Fruit fly (Drosophila melanogaster) whole organism, pupa: ENCODE results near the gene CG2961.
A peak's percentile ranks its signal among the peaks of the same experiment; 100 is the strongest.

Source experiments
- CG10348 ChIP-seq: fragments of 200-800 bp; sonication (Bioruptor generic); IDR thresholded peaks from 2 replicates; pipeline ENCODE4 v1.3.6; 2022; ENCODE audit warnings: missing biosample characterization, missing genetic modification characterization
- CG12605 ChIP-seq: fragments of 200-800 bp; sonication (Bioruptor generic); IDR thresholded peaks from 2 replicates; pipeline ENCODE4 v1.3.6; 2022; ENCODE audit warnings: missing biosample characterization, missing genetic modification characterization
- CG13204 ChIP-seq: fragments of 200-800 bp; sonication (Bioruptor generic); optimal IDR thresholded peaks from 2 replicates; lab custom pipeline; 2018; ENCODE audit warnings: missing biosample characterization, mild to moderate bottlenecking, missing genetic modification characterization, moderate library complexity
- CG14655 ChIP-seq: fragments of 200-800 bp; sonication (Bioruptor generic); optimal IDR thresholded peaks from 3 replicates; lab custom pipeline; 2017; ENCODE audit warnings: mild to moderate bottlenecking, missing biosample characterization, missing genetic modification reagents, missing genetic modification characterization
- CG15710 ChIP-seq: fragments of 200-800 bp; sonication (Bioruptor generic); optimal IDR thresholded peaks from 2 replicates; lab custom pipeline; 2018; ENCODE audit warnings: missing biosample characterization, mild to moderate bottlenecking, missing genetic modification characterization, moderate library complexity
- CG17806 ChIP-seq: fragments of 200-800 bp; sonication (Bioruptor generic); optimal IDR thresholded peaks from 2 replicates; lab custom pipeline; 2018; ENCODE audit warnings: missing biosample characterization, mild to moderate bottlenecking, missing genetic modification characterization, moderate library complexity
- CG32121 ChIP-seq: fragments of 200-800 bp; sonication (Bioruptor generic); IDR thresholded peaks from 2 replicates; pipeline ENCODE4 v1.3.6; 2022; ENCODE audit warnings: missing biosample characterization, missing genetic modification characterization
- CG34367 ChIP-seq: fragments of 200-800 bp; sonication (Bioruptor generic); optimal IDR thresholded peaks from 2 replicates; lab custom pipeline; 2018; ENCODE audit warnings: missing biosample characterization, mild to moderate bottlenecking, missing genetic modification characterization
- CG4496 ChIP-seq: fragments of 200-800 bp; sonication (Bioruptor generic); IDR thresholded peaks from 3 replicates; pipeline ENCODE4 v1.3.6; 2022; ENCODE audit warnings: missing biosample characterization, missing genetic modification characterization
- CG8159 ChIP-seq: fragments of 200-800 bp; sonication (Bioruptor generic); optimal IDR thresholded peaks from 3 replicates; lab custom pipeline; 2018; ENCODE audit warnings: missing biosample characterization, mild to moderate bottlenecking, missing genetic modification characterization, moderate library complexity
- CG8301 ChIP-seq: fragments of 200-800 bp; sonication (Bioruptor generic); optimal IDR thresholded peaks from 2 replicates; lab custom pipeline; 2018; ENCODE audit warnings: missing biosample characterization, mild to moderate bottlenecking, missing genetic modification characterization
- CG9948 ChIP-seq: fragments of 200-800 bp; sonication (Bioruptor generic); optimal IDR thresholded peaks from 2 replicates; lab custom pipeline; 2018; ENCODE audit warnings: missing biosample characterization, mild to moderate bottlenecking, missing genetic modification characterization, moderate library complexity
- D1 ChIP-seq: fragments of 200-800 bp; sonication (Bioruptor generic); optimal IDR thresholded peaks from 2 replicates; lab custom pipeline; 2018; ENCODE audit warnings: missing biosample characterization, mild to moderate bottlenecking, missing genetic modification characterization, moderate library complexity
- EcR ChIP-seq: fragments of 200-800 bp; sonication (Bioruptor generic); optimal IDR thresholded peaks from 3 replicates; lab custom pipeline; 2019; ENCODE audit warnings: missing biosample characterization, missing genetic modification characterization, mild to moderate bottlenecking, moderate library complexity, missing genetic modification reagents
- Ets98B ChIP-seq: fragments of 200-800 bp; sonication (Bioruptor generic); IDR thresholded peaks from 2 replicates; pipeline ENCODE4 v1.3.6; 2022; ENCODE audit warnings: missing biosample characterization, missing genetic modification characterization
- Pif1A ChIP-seq: fragments of 200-800 bp; sonication (Bioruptor generic); optimal IDR thresholded peaks from 3 replicates; lab custom pipeline; 2016; ENCODE audit warnings: missing biosample characterization, missing genetic modification characterization
- Pif1B ChIP-seq: fragments of 200-800 bp; sonication (Bioruptor generic); optimal IDR thresholded peaks from 3 replicates; lab custom pipeline; 2016; ENCODE audit warnings: missing biosample characterization, missing genetic modification characterization
- Snoo ChIP-seq: fragments of 200-800 bp; sonication (Bioruptor generic); optimal IDR thresholded peaks from 3 replicates; lab custom pipeline; 2017; ENCODE audit warnings: missing biosample characterization, mild to moderate bottlenecking, missing genetic modification characterization, inconsistent platforms
- fd96Ca ChIP-seq: fragments of 200-800 bp; sonication (Bioruptor generic); IDR thresholded peaks from 3 replicates; pipeline ENCODE4 v1.3.6; 2022; ENCODE audit warnings: missing biosample characterization, missing genetic modification characterization
- gl ChIP-seq: fragments of 200-800 bp; sonication (Bioruptor generic); optimal IDR thresholded peaks from 2 replicates; lab custom pipeline; 2018; ENCODE audit warnings: missing biosample characterization, mild to moderate bottlenecking, missing genetic modification characterization
- rn ChIP-seq: fragments of 200-800 bp; sonication (Bioruptor generic); IDR thresholded peaks from 2 replicates; pipeline ENCODE4 v1.3.6; 2022; ENCODE audit warnings: missing biosample characterization, missing genetic modification characterization

Gene CG2961

DNA sequence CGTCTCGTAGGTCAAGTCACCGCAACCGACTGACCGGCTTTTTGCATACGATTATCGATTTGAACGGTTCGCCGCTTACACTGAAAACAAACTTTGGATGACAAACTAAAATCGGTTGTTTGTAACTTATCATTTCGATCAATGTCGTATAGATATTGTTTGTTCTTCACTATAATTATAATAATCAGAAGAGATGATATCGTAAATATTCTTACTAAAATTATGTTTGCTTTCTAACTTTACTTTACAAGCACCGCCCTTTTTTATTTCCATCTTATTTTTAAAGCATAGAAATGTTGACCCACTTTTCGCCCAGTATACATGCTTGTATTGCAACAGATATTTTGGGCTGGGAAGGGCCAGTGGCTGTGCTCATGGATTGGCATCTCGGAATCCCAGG is at the start of gene CG2961:
Gene CG2961, minus strand, starts transcription at position 16 of the 400 bp plus-strand sequence.
- TF ChIP-seq EcR: no peak
- no peak for TF ChIP-seq D1
- peak; percentile 26 for TF ChIP-seq CG8159 (tag; lab: Kevin White, UChicago)
- peak; percentile 10 for TF ChIP-seq CG8301 (tag; lab: Kevin White, UChicago)
- peak; percentile 11 for TF ChIP-seq CG17806 (tag; lab: Kevin White, UChicago)
- peak; percentile 20 for TF ChIP-seq CG15710 (tag; lab: Kevin White, UChicago)

dm6 chrX:10266018-10266384 is 33.1 kb upstream of the CG2961 start:
- peak; percentile 53 for TF ChIP-seq CG34367 (tag; lab: Kevin White, UChicago)
- TF ChIP-seq Pif1A (GFP tag; lab: Kevin White, UChicago): peak; percentile 13
- TF ChIP-seq CG13204 (GFP tag; lab: Kevin White, UChicago): peak; percentile 59
- no peak; the same call in 2 of the 3 replicates for TF ChIP-seq CG4496 (GFP tag; lab: Robert Waterston, UW)
- peak; percentile 63 for TF ChIP-seq CG15710 (tag; lab: Kevin White, UChicago)
- peak; percentile 5 for TF ChIP-seq CG12605 (GFP tag; lab: Robert Waterston, UW)
- TF ChIP-seq CG8301 (tag; lab: Kevin White, UChicago): peak; percentile 51
- TF ChIP-seq Snoo (tag; lab: Kevin White, UChicago): peak; percentile 61
- TF ChIP-seq Pif1B: peak; percentile 6
- no peak for TF ChIP-seq rn (GFP tag; lab: Robert Waterston, UW)
- no peak for TF ChIP-seq Ets98B
- TF ChIP-seq CG8159 (tag; lab: Kevin White, UChicago): peak; percentile 71
- TF ChIP-seq EcR: peak; percentile 88
- peak; percentile 45 for TF ChIP-seq gl
- TF ChIP-seq CG17806 (tag; lab: Kevin White, UChicago): peak; percentile 49
- TF ChIP-seq fd96Ca (GFP tag; lab: Robert Waterston, UW): no peak
- peak; percentile 65 for TF ChIP-seq CG14655 (GFP tag; lab: Kevin White, UChicago)
- no peak for TF ChIP-seq CG32121 (GFP tag; lab: Robert Waterston, UW)
- no peak for TF ChIP-seq CG10348 (GFP tag; lab: Robert Waterston, UW)
- TF ChIP-seq D1: peak; percentile 74
- peak; percentile 53 for TF ChIP-seq CG9948

DNA sequence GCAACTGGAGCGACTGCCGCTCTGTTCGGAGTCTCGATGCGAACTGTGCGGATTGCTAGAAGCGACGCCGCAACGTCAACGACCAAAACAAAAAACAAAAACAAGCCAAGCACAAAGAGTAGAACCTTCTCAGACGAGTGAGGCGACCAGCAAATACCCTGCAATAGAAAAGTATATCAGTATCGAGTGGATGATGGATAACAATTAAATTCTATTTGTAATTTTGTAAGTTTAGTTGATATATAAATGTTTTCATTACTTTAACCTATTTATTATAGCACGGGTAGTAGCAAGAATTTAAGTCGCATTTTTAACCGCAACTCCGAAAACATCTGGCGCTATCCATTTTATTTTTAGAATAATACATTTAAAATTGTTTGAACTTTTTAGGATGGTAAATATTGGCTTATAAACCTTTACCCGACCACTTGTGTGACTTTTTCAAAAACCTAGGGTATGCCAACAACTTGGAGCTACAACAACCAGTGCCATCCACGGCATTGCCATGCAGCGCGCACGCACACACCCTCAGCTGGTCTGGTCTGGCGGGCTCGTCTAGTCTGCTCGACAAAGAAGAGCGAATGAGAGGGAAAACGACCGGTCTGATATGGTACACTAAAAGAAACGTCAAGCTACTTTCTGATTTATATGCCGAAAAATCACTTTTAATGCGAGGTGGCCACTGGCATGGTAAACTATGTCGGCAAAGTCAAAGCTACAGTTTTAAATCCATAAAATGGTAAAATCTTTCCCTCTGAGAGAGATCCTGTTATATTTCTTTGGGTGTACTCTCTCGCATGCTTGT is 32.5 kb upstream of the CG2961 start, which contains the start of gene CG12643:
Gene CG12643, minus strand, starts transcription at position 51 of the 805 bp plus-strand sequence.
- TF ChIP-seq CG9948 (peak; percentile 80), Pif1A (GFP tag; lab: Kevin White, UChicago) (peak; percentile 95), Pif1B (peak; percentile 91), Ets98B (peak; percentile 98), fd96Ca (GFP tag; lab: Robert Waterston, UW) (peak; percentile 99), CG8301 (tag; lab: Kevin White, UChicago) (peak; percentile 90), rn (GFP tag; lab: Robert Waterston, UW) (peak; percentile 96), gl (peak; percentile 52), CG32121 (GFP tag; lab: Robert Waterston, UW) (peak; percentile 98), CG13204 (GFP tag; lab: Kevin White, UChicago) (peak; percentile 51), CG4496 (GFP tag; lab: Robert Waterston, UW) (peak; percentile 99), CG34367 (tag; lab: Kevin White, UChicago) (peak; percentile 83), EcR (peak; percentile 42), Snoo (tag; lab: Kevin White, UChicago) (peak; percentile 94), D1 (no peak), CG8159 (tag; lab: Kevin White, UChicago) (peak; percentile 82), CG12605 (GFP tag; lab: Robert Waterston, UW) (peak; percentile 90), CG15710 (tag; lab: Kevin White, UChicago) (peak; percentile 82), CG17806 (tag; lab: Kevin White, UChicago) (peak; percentile 86), CG14655 (GFP tag; lab: Kevin White, UChicago) (peak; percentile 93), CG10348 (GFP tag; lab: Robert Waterston, UW) (peak; percentile 91)
- TF ChIP-seq, all 21 proteins: peak for 20

dm6 chrX:10263957-10264248 is 31.0 kb upstream of the CG2961 start:
- TF ChIP-seq fd96Ca (GFP tag; lab: Robert Waterston, UW) (no peak), CG8301 (tag; lab: Kevin White, UChicago) (no peak), Ets98B (no peak), EcR (peak; percentile 14), CG14655 (GFP tag; lab: Kevin White, UChicago) (no peak)

DNA sequence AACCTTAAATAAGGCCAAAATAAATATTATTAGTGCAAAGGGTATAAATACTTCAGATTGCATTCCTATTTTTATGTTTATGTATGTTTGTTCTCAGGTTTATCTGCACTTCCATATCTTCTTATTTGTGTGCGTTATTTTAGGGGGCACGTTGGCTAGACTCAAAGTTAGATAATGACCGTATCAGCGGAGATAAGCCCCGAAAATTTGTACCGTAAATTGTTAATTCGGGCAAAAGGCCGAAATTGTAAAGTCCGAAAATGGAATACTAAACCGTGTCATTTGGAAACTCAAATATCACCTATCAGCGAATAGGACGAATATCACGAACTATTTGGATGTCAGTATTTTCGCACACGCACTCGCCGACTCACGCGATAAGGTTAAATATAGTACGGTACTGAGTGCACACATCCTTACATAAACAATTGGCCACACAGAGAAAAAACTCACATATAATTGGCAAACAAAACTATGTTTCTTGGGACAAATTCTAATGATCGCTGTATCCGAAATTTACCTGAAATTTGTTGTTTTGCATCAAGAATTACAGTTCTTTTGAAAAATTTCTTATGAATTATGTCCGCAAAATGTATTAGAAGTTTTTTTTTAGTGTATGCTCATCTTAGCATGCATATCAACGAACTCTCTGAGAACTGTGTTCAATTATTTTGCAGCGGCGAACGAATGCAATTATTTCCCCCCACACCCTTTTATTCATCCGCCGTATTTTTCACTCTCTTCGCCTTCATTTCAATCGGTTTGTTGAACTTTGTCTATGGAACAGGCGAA is 30.5 kb upstream of the CG2961 start, which contains the start of gene Hk:
Gene Hk, minus strand, starts transcription at position 321 of the 792 bp plus-strand sequence.
- TF ChIP-seq CG17806 (tag; lab: Kevin White, UChicago) (peak; percentile 88), CG15710 (tag; lab: Kevin White, UChicago) (peak; percentile 82), CG10348 (GFP tag; lab: Robert Waterston, UW) (peak; percentile 56; the same call in 1 of the 2 replicates), CG8159 (tag; lab: Kevin White, UChicago) (peak; percentile 87), CG14655 (GFP tag; lab: Kevin White, UChicago) (peak; percentile 91), CG13204 (GFP tag; lab: Kevin White, UChicago) (peak; percentile 54), Pif1B (peak; percentile 79), EcR (peak; percentile 86), CG9948 (peak; percentile 85), CG12605 (GFP tag; lab: Robert Waterston, UW) (peak; percentile 90), rn (GFP tag; lab: Robert Waterston, UW) (peak; percentile 77), Ets98B (peak; percentile 93), Snoo (tag; lab: Kevin White, UChicago) (peak; percentile 54), CG8301 (tag; lab: Kevin White, UChicago) (peak; percentile 91), CG4496 (GFP tag; lab: Robert Waterston, UW) (peak; percentile 95), CG34367 (tag; lab: Kevin White, UChicago) (peak; percentile 90), CG32121 (GFP tag; lab: Robert Waterston, UW) (peak; percentile 94), fd96Ca (GFP tag; lab: Robert Waterston, UW) (peak; percentile 90), Pif1A (GFP tag; lab: Kevin White, UChicago) (peak; percentile 86), gl (peak; percentile 66), D1 (peak; percentile 67)
